Worm (Caenorhabditis elegans): ENCODE results near the gene srh-17.

Gene srh-17

DNA sequence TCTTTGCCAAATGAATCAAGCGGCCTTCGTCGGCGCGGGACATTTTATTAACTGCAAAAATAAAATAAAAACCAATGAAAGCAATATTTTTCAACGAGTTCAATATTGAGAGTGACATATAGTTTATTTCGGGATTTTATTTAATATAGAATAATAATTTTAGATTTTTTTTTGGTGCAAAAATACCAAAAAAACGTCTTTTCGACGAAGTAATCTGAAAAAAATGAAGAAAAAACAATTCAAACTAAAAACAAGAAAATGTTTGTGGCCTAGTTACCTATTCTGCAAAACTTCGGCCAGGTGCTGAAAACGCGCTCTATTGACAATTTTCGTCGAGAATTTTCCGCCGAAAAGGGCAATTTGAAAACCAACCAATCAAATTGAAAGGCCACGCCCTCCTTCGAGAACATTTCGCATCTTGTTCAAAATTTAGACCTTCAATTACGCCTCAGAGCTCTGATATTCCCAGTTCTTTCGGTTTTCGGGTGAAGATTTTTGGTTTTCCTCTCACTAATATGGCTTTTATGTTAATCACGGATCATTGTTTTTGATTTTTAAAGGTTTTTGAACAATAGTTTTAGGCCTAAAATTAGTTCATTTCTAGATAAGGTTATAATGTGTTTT lies 24.4 kb downstream of the srh-17 start, which contains the start of gene C47E8.4 (continued):
- TF ChIP-seq F23B12.7 (tag; optimal IDR thresholded peaks at IDR 0.05; ENCODE audit: insufficient read depth) = peak; percentile 60
- peak; percentile 93 for TF ChIP-seq D2030.7 (GFP tag; IDR thresholded peaks at IDR 0.05)
- no peak for TF ChIP-seq lsy-27 (tag; optimal IDR thresholded peaks at IDR 0.05; ENCODE audit: borderline replicate concordance, insufficient read depth)
- peak; percentile 97 for TF ChIP-seq rcor-1 (GFP tag; IDR thresholded peaks at IDR 0.05)
- peak; percentile 93 for TF ChIP-seq madf-6 (GFP tag; IDR thresholded peaks at IDR 0.05)
- peak; percentile 48; the same call in 1 of the 2 replicates for TF ChIP-seq Y53F4B.3 (GFP tag; IDR thresholded peaks at IDR 0.05)
- no peak for TF ChIP-seq zfh-2 (GFP tag; conservative IDR thresholded peaks at IDR 0.05)
- peak; percentile 95 for TF ChIP-seq madf-3 (GFP tag; IDR thresholded peaks at IDR 0.05)
- no peak for TF ChIP-seq nfya-1 (tag; optimal IDR thresholded peaks at IDR 0.05; ENCODE audit: borderline replicate concordance, insufficient read depth)
- TF ChIP-seq cebp-2 (GFP tag; IDR thresholded peaks at IDR 0.05) = peak; percentile 91; the same call in 1 of the 2 replicates
- no peak for TF ChIP-seq F57A8.1 (GFP tag; optimal IDR thresholded peaks at IDR 0.05)
- TF ChIP-seq chd-7 (tag; optimal IDR thresholded peaks at IDR 0.05) = peak; percentile 94
- peak; percentile 94 for TF ChIP-seq K11D2.4 (GFP tag; IDR thresholded peaks at IDR 0.05)
- peak; percentile 76 for TF ChIP-seq tbp1 (GFP tag; optimal IDR thresholded peaks at IDR 0.05)
- peak; percentile 81 for TF ChIP-seq attf-3 (GFP tag; conservative IDR thresholded peaks at IDR 0.05)
- TF ChIP-seq sdz-38 (tag; optimal IDR thresholded peaks at IDR 0.05) = no peak
- TF ChIP-seq C06A6.2 (GFP tag; conservative IDR thresholded peaks at IDR 0.05) = peak; percentile 94
- peak; percentile 95 for TF ChIP-seq bed-2 (GFP tag; IDR thresholded peaks at IDR 0.05)
- TF ChIP-seq egl-18 (GFP tag; IDR thresholded peaks at IDR 0.05) = peak; percentile 94
- TF ChIP-seq ceh-79 (tag; optimal IDR thresholded peaks at IDR 0.05) = peak; percentile 87
- TF ChIP-seq snpc-1.1 (tag; optimal IDR thresholded peaks at IDR 0.05; ENCODE audit: insufficient read depth) = peak; percentile 32
- peak; percentile 99 for TF ChIP-seq nfya-2 (GFP tag; IDR thresholded peaks at IDR 0.05)
- TF ChIP-seq unc-62 (GFP tag; optimal IDR thresholded peaks at IDR 0.05) = peak; percentile 34
- TF ChIP-seq T26A5.8 (tag; optimal IDR thresholded peaks at IDR 0.05) = no peak
- peak; percentile 98 for TF ChIP-seq ekl-4 (GFP tag; IDR thresholded peaks at IDR 0.05)
- TF ChIP-seq athp-1 (tag; optimal IDR thresholded peaks at IDR 0.05) = peak; percentile 96
- peak; percentile 100 for TF ChIP-seq mcd-1 (GFP tag; IDR thresholded peaks at IDR 0.05)
- TF ChIP-seq Y56A3A.18 (GFP tag; IDR thresholded peaks at IDR 0.05) = peak; percentile 62; the same call in 1 of the 2 replicates
- TF ChIP-seq sptf-2 (GFP tag; optimal IDR thresholded peaks at IDR 0.05) = no peak
- peak; percentile 8 for TF ChIP-seq pha-4 (tag; optimal IDR thresholded peaks at IDR 0.05)
- TF ChIP-seq Y79H2A.3 (GFP tag; conservative IDR thresholded peaks at IDR 0.05) = no peak
- TF ChIP-seq K12H6.12 (tag; optimal IDR thresholded peaks at IDR 0.05) = peak; percentile 96
- peak; percentile 81 for TF ChIP-seq him-1 (tag; optimal IDR thresholded peaks at IDR 0.05)
- TF ChIP-seq ztf-28 (GFP tag; IDR thresholded peaks at IDR 0.05) = peak; percentile 94
- TF ChIP-seq repo-1 (tag; optimal IDR thresholded peaks at IDR 0.05) = peak; percentile 88
- peak; percentile 86 for TF ChIP-seq ceh-100 (GFP tag; IDR thresholded peaks at IDR 0.05)
- TF ChIP-seq ceh-91 (GFP tag; IDR thresholded peaks at IDR 0.05) = peak; percentile 93
- no peak for TF ChIP-seq F55B11.4 (tag; optimal IDR thresholded peaks at IDR 0.05; ENCODE audit: borderline replicate concordance, insufficient read depth)
- peak; percentile 73 for TF ChIP-seq egl-44 (GFP tag; IDR thresholded peaks at IDR 0.05)
- TF ChIP-seq F39B2.1 (GFP tag; IDR thresholded peaks at IDR 0.05) = peak; percentile 80; the same call in 1 of the 2 replicates
- TF ChIP-seq lin-35 (GFP tag; optimal IDR thresholded peaks at IDR 0.05) = peak in 2 of 3 experiments; percentile 84 to 94
- TF ChIP-seq lsl-1 (GFP tag; optimal IDR thresholded peaks at IDR 0.05) = peak; percentile 76
- peak; percentile 90 for TF ChIP-seq B0336.3 (GFP tag; IDR thresholded peaks at IDR 0.05)
- TF ChIP-seq mel-28 (tag; optimal IDR thresholded peaks at IDR 0.05; ENCODE audit: borderline replicate concordance) = peak; percentile 65
- peak; percentile 60; the same call in 1 of the 2 replicates for TF ChIP-seq cebp-1 (GFP tag; IDR thresholded peaks at IDR 0.05)
- TF ChIP-seq cebp-1 (tag; optimal IDR thresholded peaks at IDR 0.05) = peak; percentile 92
- peak; percentile 84 for TF ChIP-seq akir-1 (GFP tag; optimal IDR thresholded peaks at IDR 0.05)
